Worm (Caenorhabditis elegans) whole organism, L3 larva: ENCODE data around the gene try-3.

Experiments
- R02D3.7 ChIP-seq: fragments of 150-350 bp; optimal IDR thresholded peaks from 2 replicates; lab custom pipeline; 2014; ENCODE audit warnings: missing biosample characterization, missing genetic modification characterization
- aly-2 ChIP-seq: fragments of 150-350 bp; optimal IDR thresholded peaks from 2 replicates; lab custom pipeline; 2014; ENCODE audit warnings: missing biosample characterization, missing genetic modification characterization
- ama-1 ChIP-seq: fragments of 150-350 bp; optimal IDR thresholded peaks from 2 replicates; lab custom pipeline; 2018
- ceh-28 ChIP-seq: fragments of 150-350 bp; optimal IDR thresholded peaks from 2 replicates; lab custom pipeline; 2014; ENCODE audit warnings: missing biosample characterization, missing genetic modification reagents, missing genetic modification characterization
- ceh-82 ChIP-seq: fragments of 150-350 bp; optimal IDR thresholded peaks from 2 replicates; lab custom pipeline; 2014; ENCODE audit warnings: missing biosample characterization, missing genetic modification characterization
- daf-12 ChIP-seq: fragments of 150-350 bp; optimal IDR thresholded peaks from 2 replicates; lab custom pipeline; 2014; ENCODE audit warnings: missing biosample characterization, missing genetic modification reagents, missing genetic modification characterization
- egl-27 ChIP-seq: sonication (generic microtip); optimal IDR thresholded peaks from 4 replicates; lab custom pipeline; 2017; ENCODE audit warnings: missing biosample characterization, missing genetic modification reagents, missing genetic modification characterization
- egl-5 ChIP-seq: fragments of 150-350 bp; optimal IDR thresholded peaks from 2 replicates; lab custom pipeline; 2017; ENCODE audit warnings: missing biosample characterization, missing genetic modification reagents, missing genetic modification characterization, inconsistent platforms
- elt-1 ChIP-seq: fragments of 150-350 bp; optimal IDR thresholded peaks from 2 replicates; lab custom pipeline; 2014; ENCODE audit warnings: missing biosample characterization, missing genetic modification characterization
- elt-2 ChIP-seq: sonication (generic microtip); optimal IDR thresholded peaks from 2 replicates; lab custom pipeline; 2016; ENCODE audit warnings: missing genetic modification reagents, mild to moderate bottlenecking, missing genetic modification characterization, missing compliant biosample characterization
- elt-3 ChIP-seq, 3 experiments: fragments of 150-350 bp in 1 of 3; sonication (generic microtip) in 2 of 3; optimal IDR thresholded peaks; 2 replicates in 2 of 3; 4 replicates in 1 of 3; lab custom pipeline; 2014 to 2017; ENCODE audit warnings: missing biosample characterization in 3 of 3, missing genetic modification characterization in 3 of 3
- eor-1 ChIP-seq, 2 experiments: fragments of 150-350 bp; optimal IDR thresholded peaks; 2 replicates each; lab custom pipeline; 2014 to 2018; ENCODE audit warnings: missing biosample characterization in 2 of 2, missing genetic modification characterization in 2 of 2
- fkh-10 ChIP-seq: sonication (generic microtip); optimal IDR thresholded peaks from 2 replicates; lab custom pipeline; 2017; ENCODE audit warnings: missing biosample characterization, missing genetic modification reagents, missing genetic modification characterization
- fkh-2 ChIP-seq: fragments of 150-350 bp; optimal IDR thresholded peaks from 2 replicates; lab custom pipeline; 2014; ENCODE audit warnings: missing biosample characterization, missing genetic modification reagents, missing genetic modification characterization
- fos-1 ChIP-seq: fragments of 150-350 bp; optimal IDR thresholded peaks from 2 replicates; lab custom pipeline; 2014; ENCODE audit warnings: missing biosample characterization, missing genetic modification characterization
- hmg-11 ChIP-seq: sonication (generic microtip); optimal IDR thresholded peaks from 2 replicates; lab custom pipeline; 2016; ENCODE audit warnings: missing genetic modification characterization, missing compliant biosample characterization
- jun-1 ChIP-seq: fragments of 150-350 bp; optimal IDR thresholded peaks from 2 replicates; lab custom pipeline; 2014; ENCODE audit warnings: missing biosample characterization, missing genetic modification reagents, missing genetic modification characterization
- lin-15B ChIP-seq: fragments of 150-350 bp; optimal IDR thresholded peaks from 2 replicates; lab custom pipeline; 2014; ENCODE audit warnings: missing biosample characterization, missing genetic modification characterization
- lin-39 ChIP-seq: fragments of 150-350 bp; optimal IDR thresholded peaks from 2 replicates; lab custom pipeline; 2018; ENCODE audit warnings: missing biosample characterization, missing genetic modification reagents, missing genetic modification characterization
- lsy-12 ChIP-seq: sonication (generic microtip); optimal IDR thresholded peaks from 2 replicates; lab custom pipeline; 2016; ENCODE audit warnings: mild to moderate bottlenecking, missing genetic modification characterization, missing compliant biosample characterization
- mdl-1 ChIP-seq: fragments of 150-350 bp; optimal IDR thresholded peaks from 2 replicates; lab custom pipeline; 2014; ENCODE audit warnings: missing biosample characterization, missing genetic modification characterization
- mml-1 ChIP-seq: fragments of 150-350 bp; sonication (generic microtip); optimal IDR thresholded peaks from 3 replicates; lab custom pipeline; 2014; ENCODE audit warnings: missing biosample characterization, missing genetic modification characterization
- nfya-1 ChIP-seq: sonication (generic microtip); optimal IDR thresholded peaks from 2 replicates; lab custom pipeline; 2017; ENCODE audit warnings: missing genetic modification characterization, mild to moderate bottlenecking, missing compliant biosample characterization, antibody characterized with exemption, moderate library complexity; ENCODE audit not compliant: insufficient read depth
- nhr-23 ChIP-seq: fragments of 150-350 bp; optimal IDR thresholded peaks from 2 replicates; lab custom pipeline; 2014; ENCODE audit warnings: missing biosample characterization, missing genetic modification reagents, missing genetic modification characterization
- nhr-237 ChIP-seq: fragments of 150-350 bp; optimal IDR thresholded peaks from 2 replicates; lab custom pipeline; 2014; ENCODE audit warnings: missing biosample characterization, missing genetic modification characterization
- nhr-25 ChIP-seq: sonication (generic microtip); optimal IDR thresholded peaks from 2 replicates; lab custom pipeline; 2017; ENCODE audit warnings: missing biosample characterization, missing genetic modification characterization
- nhr-43 ChIP-seq: sonication (generic microtip); optimal IDR thresholded peaks from 2 replicates; lab custom pipeline; 2016; ENCODE audit warnings: mild to moderate bottlenecking, missing genetic modification characterization, missing compliant biosample characterization; ENCODE audit not compliant: poor library complexity, severe bottlenecking
- nhr-67 ChIP-seq: fragments of 150-350 bp; optimal IDR thresholded peaks from 2 replicates; lab custom pipeline; 2014; ENCODE audit warnings: missing biosample characterization, missing genetic modification characterization
- nhr-77 ChIP-seq: fragments of 150-350 bp; optimal IDR thresholded peaks from 2 replicates; lab custom pipeline; 2014; ENCODE audit warnings: missing biosample characterization, missing genetic modification characterization
- pha-4 ChIP-seq: fragments of 150-350 bp; optimal IDR thresholded peaks from 2 replicates; lab custom pipeline; 2014; ENCODE audit warnings: missing biosample characterization, missing genetic modification reagents, missing genetic modification characterization
- sea-2 ChIP-seq: fragments of 150-350 bp; sonication (generic microtip); optimal IDR thresholded peaks from 4 replicates; lab custom pipeline; 2014; ENCODE audit warnings: missing biosample characterization, missing genetic modification reagents, missing genetic modification characterization
- skn-1 ChIP-seq: fragments of 150-350 bp; optimal IDR thresholded peaks from 2 replicates; lab custom pipeline; 2014; ENCODE audit warnings: missing biosample characterization, missing genetic modification characterization
- snpc-4 ChIP-seq: fragments of 150-350 bp; optimal IDR thresholded peaks from 2 replicates; lab custom pipeline; 2014; ENCODE audit warnings: missing biosample characterization, missing genetic modification characterization
- unc-39 ChIP-seq: sonication (generic microtip); optimal IDR thresholded peaks from 4 replicates; lab custom pipeline; 2017; ENCODE audit warnings: missing biosample characterization, missing genetic modification characterization
- unc-62 ChIP-seq: fragments of 150-350 bp; sonication (generic microtip); optimal IDR thresholded peaks from 4 replicates; lab custom pipeline; 2014; ENCODE audit warnings: missing biosample characterization, missing genetic modification reagents, missing genetic modification characterization
- zag-1 ChIP-seq: fragments of 150-350 bp; optimal IDR thresholded peaks from 2 replicates; lab custom pipeline; 2014; ENCODE audit warnings: missing biosample characterization, missing genetic modification characterization
- ztf-11 ChIP-seq: fragments of 150-350 bp; optimal IDR thresholded peaks from 2 replicates; lab custom pipeline; 2014; ENCODE audit warnings: missing biosample characterization, missing genetic modification characterization
- ztf-4 ChIP-seq: fragments of 150-350 bp; optimal IDR thresholded peaks from 2 replicates; lab custom pipeline; 2014; ENCODE audit warnings: missing biosample characterization, missing genetic modification characterization

try-3 gene

DNA sequence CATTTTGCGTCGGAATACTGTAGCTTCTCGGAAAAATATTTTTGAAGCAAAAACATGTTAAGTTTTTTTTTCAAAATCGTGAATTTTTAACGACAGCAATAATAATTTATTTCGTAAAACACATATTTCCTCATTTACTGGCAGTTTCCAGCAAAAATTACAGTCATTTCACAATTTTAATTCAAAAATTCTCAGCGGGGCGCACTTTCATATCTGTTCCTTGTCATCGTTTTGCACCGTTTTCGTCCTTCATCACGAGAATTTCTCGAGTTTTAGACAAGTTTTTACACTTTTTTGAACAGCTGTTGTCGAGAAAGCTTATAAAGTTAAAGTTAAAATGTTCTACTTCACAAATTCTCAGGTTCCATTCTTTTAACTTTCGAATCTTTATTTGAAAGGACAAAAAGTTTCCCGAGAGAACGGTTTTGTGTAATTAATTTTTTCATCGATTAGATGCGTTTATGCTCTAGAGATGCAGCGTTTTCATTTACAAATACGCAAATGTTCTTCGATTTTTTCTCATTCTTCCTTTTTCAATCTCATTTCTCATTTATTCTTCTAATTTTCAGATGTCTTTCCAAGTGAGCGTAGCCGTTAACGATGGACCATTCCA lies 34.5 kb upstream of the try-3 start, which contains the start of gene ddi-1:
TSS of gene ddi-1 (plus strand) at position 563 of the 613 bp plus-strand sequence.
- TF ChIP-seq skn-1 (tag; lab: Kevin White, UChicago) (peak; percentile 14), snpc-4 (tag; lab: Kevin White, UChicago) (peak; percentile 21), egl-27 (tag; lab: Kevin White, UChicago) (no peak)

DNA sequence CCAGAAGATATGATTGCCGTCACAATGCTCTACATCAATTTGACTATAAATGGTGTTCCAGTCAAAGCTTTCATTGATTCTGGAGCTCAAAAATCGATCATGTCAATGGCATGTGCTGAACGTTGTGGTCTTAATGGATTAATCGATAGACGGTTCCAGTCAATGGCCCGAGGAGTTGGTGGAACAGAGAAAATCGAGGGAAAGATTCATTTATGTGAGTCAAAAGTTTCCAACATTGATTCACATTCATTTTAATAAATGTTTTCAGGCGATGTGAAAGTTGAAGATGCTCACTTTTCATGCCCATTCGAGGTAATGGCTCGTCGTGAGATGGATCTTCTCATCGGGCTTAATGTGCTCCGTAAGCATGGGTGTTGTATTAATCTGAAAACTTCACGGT lies 33.2 kb upstream of the try-3 start:
- no peak for TF ChIP-seq nhr-67
- TF ChIP-seq ceh-28 (tag; lab: Kevin White, UChicago), result no peak
- no peak for TF ChIP-seq lin-15B
- no peak for TF ChIP-seq nfya-1
- TF ChIP-seq fos-1 (tag; lab: Kevin White, UChicago), result no peak
- TF ChIP-seq unc-62 (GFP tag; lab: Kevin White, UChicago), result no peak
- no peak for TF ChIP-seq pha-4 (tag; lab: Kevin White, UChicago)
- TF ChIP-seq elt-3 (tag; optimal IDR thresholded peaks at IDR 0.05; lab: Kevin White, UChicago), result no peak
- TF ChIP-seq unc-39 (tag; lab: Kevin White, UChicago), result no peak
- TF ChIP-seq fkh-2 (tag; lab: Kevin White, UChicago), result no peak
- no peak for TF ChIP-seq mdl-1
- TF ChIP-seq lsy-12 (tag; lab: Kevin White, UChicago), result no peak
- TF ChIP-seq lin-39 (tag; lab: Kevin White, UChicago), result no peak
- TF ChIP-seq nhr-23 (tag; lab: Kevin White, UChicago), result no peak
- TF ChIP-seq ztf-11 (tag; lab: Kevin White, UChicago), result no peak
- TF ChIP-seq, all 47 proteins: peak for 0

DNA sequence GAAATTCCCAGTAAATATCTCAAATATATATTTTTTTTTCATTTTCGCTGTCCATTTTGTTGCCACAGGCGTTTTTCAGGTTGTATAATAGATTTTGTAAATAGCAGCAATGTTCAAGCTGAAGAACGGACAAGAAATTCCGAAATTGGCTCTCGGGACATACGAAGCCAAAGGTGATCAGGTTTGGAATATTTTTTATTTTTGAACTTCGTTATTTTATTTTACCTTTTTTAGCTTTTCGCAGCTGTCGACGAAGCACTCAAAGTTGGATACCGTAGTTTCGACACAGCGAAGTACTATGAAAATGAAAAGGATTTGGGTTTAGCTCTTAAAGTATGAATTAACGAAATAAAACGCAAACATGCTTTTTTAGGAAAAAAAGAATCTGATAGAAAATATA lies 32.4 kb upstream of the try-3 start, which contains the start of gene C01G5.5:
TSS of gene C01G5.5 (plus strand) at position 80 of the 400 bp plus-strand sequence.
- no peak for TF ChIP-seq egl-27 (tag; lab: Kevin White, UChicago)
- no peak for TF ChIP-seq elt-3 (tag; optimal IDR thresholded peaks at IDR 0.05; lab: Kevin White, UChicago)
- TF ChIP-seq eor-1 (tag; optimal IDR thresholded peaks at IDR 0.05; lab: Kevin White, UChicago), result no peak
- no peak for TF ChIP-seq nhr-67
- no peak for TF ChIP-seq zag-1 (tag; lab: Kevin White, UChicago)
- no peak for TF ChIP-seq elt-1
- TF ChIP-seq fos-1 (tag; lab: Kevin White, UChicago), result no peak
- no peak for TF ChIP-seq lin-39 (tag; lab: Kevin White, UChicago)
- TF ChIP-seq fkh-10 (GFP tag; lab: Kevin White, UChicago), result no peak
- TF ChIP-seq lin-15B, result no peak
- no peak for TF ChIP-seq ceh-82
- TF ChIP-seq ama-1 (lab: Kevin White, UChicago), result no peak
- TF ChIP-seq nhr-25 (tag; lab: Kevin White, UChicago), result no peak
- no peak for TF ChIP-seq skn-1 (tag; lab: Kevin White, UChicago)
- TF ChIP-seq egl-5 (tag; lab: Kevin White, UChicago), result no peak
- TF ChIP-seq ceh-28 (tag; lab: Kevin White, UChicago), result no peak

DNA sequence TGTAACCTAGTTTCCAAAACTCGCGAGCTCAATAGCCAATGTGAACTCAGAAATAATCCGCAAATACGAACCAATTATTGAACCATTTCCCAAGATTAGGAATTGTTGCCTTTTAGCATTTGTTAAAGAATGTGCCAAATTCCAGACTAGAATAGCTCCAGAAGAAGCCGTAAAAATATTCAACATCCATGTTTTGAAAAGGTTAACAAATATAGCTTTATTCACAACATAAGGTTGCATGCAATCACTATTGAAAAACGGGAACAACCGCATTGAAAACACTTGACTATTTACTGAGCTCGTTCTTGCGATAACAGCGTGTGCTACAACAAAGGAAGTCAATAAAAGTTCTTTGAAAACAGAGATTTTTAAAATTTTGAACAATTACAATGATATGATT lies 30.4 kb upstream of the try-3 start:
- TF ChIP-seq fkh-10 (GFP tag; lab: Kevin White, UChicago) (no peak), nhr-237 (tag; lab: Kevin White, UChicago) (no peak), ztf-4 (tag; lab: Kevin White, UChicago) (no peak), nhr-77 (tag; lab: Kevin White, UChicago) (no peak), egl-5 (tag; lab: Kevin White, UChicago) (no peak), aly-2 (no peak), nfya-1 (no peak), nhr-67 (no peak), mml-1 (tag; lab: Kevin White, UChicago) (no peak), daf-12 (no peak), sea-2 (GFP tag; lab: Kevin White, UChicago) (no peak), jun-1 (tag; lab: Kevin White, UChicago) (no peak), mdl-1 (no peak), elt-2 (tag; lab: Kevin White, UChicago) (no peak), nhr-43 (tag; lab: Kevin White, UChicago) (no peak), hmg-11 (no peak), ama-1 (lab: Kevin White, UChicago) (no peak), elt-1 (no peak), R02D3.7 (no peak), ceh-28 (tag; lab: Kevin White, UChicago) (no peak)
